Worm (Caenorhabditis elegans): Measurements from ENCODE around the gene C46C2.2.

C46C2.2 gene

DNA sequence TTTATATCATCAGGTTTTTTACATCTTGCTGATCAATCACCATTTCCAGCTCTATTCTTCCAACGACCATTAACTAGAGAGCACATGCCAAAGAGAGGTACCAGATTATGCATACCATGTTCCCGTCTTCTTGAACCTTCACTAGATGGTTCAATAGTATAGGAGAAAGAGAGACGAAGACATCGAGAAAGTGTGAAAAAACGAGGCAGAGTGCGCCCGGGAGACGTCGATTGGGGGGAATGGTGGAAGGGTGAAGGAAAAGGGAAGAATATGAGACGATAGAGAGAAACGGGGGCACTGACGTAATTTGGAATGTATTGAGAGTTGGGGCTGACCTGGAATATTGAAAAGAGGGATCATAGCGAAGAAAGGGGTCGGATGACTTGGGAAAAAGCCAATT, 50.1 kb downstream of the C46C2.2 start:
- peak; percentile 5 for TF ChIP-seq nhr-25 (tag; optimal IDR thresholded peaks at IDR 0.05)
- no peak for TF ChIP-seq nhr-237 (tag; optimal IDR thresholded peaks at IDR 0.05)

DNA sequence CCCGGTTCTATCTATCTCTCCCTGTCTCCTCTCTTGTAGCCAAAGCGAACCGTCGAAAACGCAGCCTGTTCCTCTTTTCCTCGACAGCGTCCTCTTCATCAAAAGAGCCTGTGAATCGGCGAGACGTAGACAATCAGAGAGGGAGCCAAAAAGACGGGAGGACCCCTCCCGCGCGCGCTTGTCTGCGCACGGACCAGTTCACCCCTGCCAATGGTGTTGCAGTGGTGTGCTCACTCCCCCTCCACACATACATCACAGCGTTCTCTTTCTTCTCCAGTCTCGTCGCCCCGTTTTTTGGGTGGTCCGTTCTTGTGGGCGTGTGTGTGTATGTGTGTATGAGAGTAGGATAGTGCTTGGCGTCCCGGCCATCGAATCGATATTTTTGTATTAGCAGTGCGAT, 51.4 kb downstream of the C46C2.2 start:
- no peak for TF ChIP-seq nhr-76 (tag; optimal IDR thresholded peaks at IDR 0.05)
- no peak for TF ChIP-seq aly-2 (tag; optimal IDR thresholded peaks at IDR 0.05)
- TF ChIP-seq lin-39 (tag; optimal IDR thresholded peaks at IDR 0.05): no peak
- TF ChIP-seq tbx-2 (tag; optimal IDR thresholded peaks at IDR 0.05): no peak
- no peak for TF ChIP-seq ama-1 (optimal IDR thresholded peaks at IDR 0.05)

ce11 chrIV:9269796-9270195, 52.3 kb downstream of the C46C2.2 start, which contains the start of gene flh-3:
flh-3 (plus strand) TSS chrIV:9270096.
- TF ChIP-seq fos-1 (tag; optimal IDR thresholded peaks at IDR 0.05) (no peak), sea-2 (GFP tag; optimal IDR thresholded peaks at IDR 0.05) (no peak), ceh-28 (tag; optimal IDR thresholded peaks at IDR 0.05) (no peak), mml-1 (tag; optimal IDR thresholded peaks at IDR 0.05) (no peak), egl-5 (tag; optimal IDR thresholded peaks at IDR 0.05) (no peak), fkh-10 (GFP tag; optimal IDR thresholded peaks at IDR 0.05) (no peak), pha-4 (tag; optimal IDR thresholded peaks at IDR 0.05) (no peak), pqm-1 (tag; optimal IDR thresholded peaks at IDR 0.05) (no peak)
